Fruit fly (Drosophila melanogaster): ENCODE results near the gene CG5783.

CG5783 gene

dm6 chr2L:18184648-18185243 is 28.9 kb downstream of the CG5783 start, which contains the start of gene Ptp36E (continued):
- TF ChIP-seq CG10366 (GFP tag; IDR thresholded peaks at IDR 0.05) = peak; percentile 48
- TF ChIP-seq wek (GFP tag; optimal IDR thresholded peaks at IDR 0.05) = no peak
- peak; percentile 48; the same call in 1 of the 2 replicates for TF ChIP-seq CG17328 (GFP tag; IDR thresholded peaks at IDR 0.05)
- peak; percentile 74 for TF ChIP-seq B-H1 (GFP tag; IDR thresholded peaks at IDR 0.05)
- TF ChIP-seq bigmax (GFP tag; optimal IDR thresholded peaks at IDR 0.05) = no peak
- TF ChIP-seq wor (GFP tag; IDR thresholded peaks at IDR 0.05) = peak; percentile 53
- peak; percentile 53; the same call in 1 of the 3 replicates for TF ChIP-seq so (GFP tag; IDR thresholded peaks at IDR 0.05)
- TF ChIP-seq Nf-YA (GFP tag; IDR thresholded peaks at IDR 0.05) = peak; percentile 48; the same call in 1 of the 2 replicates
- no peak for TF ChIP-seq CG1603 (tag; optimal IDR thresholded peaks at IDR 0.05)
- TF ChIP-seq CG32532 (GFP tag; IDR thresholded peaks at IDR 0.05) = peak; percentile 86
- TF ChIP-seq CG9817 (tag; optimal IDR thresholded peaks at IDR 0.05) = peak; percentile 65
- TF ChIP-seq Lhr (GFP tag; optimal IDR thresholded peaks at IDR 0.05) = peak; percentile 15
- no peak for TF ChIP-seq CG12744 (GFP tag; optimal IDR thresholded peaks at IDR 0.05)
- TF ChIP-seq CG6654 (GFP tag; optimal IDR thresholded peaks at IDR 0.05) = peak; percentile 66
- peak; percentile 68 for TF ChIP-seq CG18764 (GFP tag; optimal IDR thresholded peaks at IDR 0.05)
- TF ChIP-seq p53 (GFP tag; optimal IDR thresholded peaks at IDR 0.05) = no peak
- TF ChIP-seq sens-2 (GFP tag; IDR thresholded peaks at IDR 0.05) = no peak
- TF ChIP-seq Asciz (GFP tag; optimal IDR thresholded peaks at IDR 0.05) = peak; percentile 75
- no peak for TF ChIP-seq dati (GFP tag; IDR thresholded peaks at IDR 0.05)
- TF ChIP-seq CG15269 (tag; optimal IDR thresholded peaks at IDR 0.05) = peak; percentile 60
- peak; percentile 26 for TF ChIP-seq CG10147 (GFP tag; optimal IDR thresholded peaks at IDR 0.05)
- no peak for TF ChIP-seq ham (GFP tag; IDR thresholded peaks at IDR 0.05)
- TF ChIP-seq grau (tag; optimal IDR thresholded peaks at IDR 0.05) = peak; percentile 90
- TF ChIP-seq pros (GFP tag; optimal IDR thresholded peaks at IDR 0.05) = no peak
- TF ChIP-seq CG6689 (GFP tag; IDR thresholded peaks at IDR 0.05) = peak; percentile 85
- TF ChIP-seq CG30431 (GFP tag; optimal IDR thresholded peaks at IDR 0.05) = no peak
- peak; percentile 72 for TF ChIP-seq trem (tag; optimal IDR thresholded peaks at IDR 0.05)
- TF ChIP-seq CG17912 (GFP tag; optimal IDR thresholded peaks at IDR 0.05) = no peak
- peak; percentile 64 to 71 for TF ChIP-seq Trl (optimal IDR thresholded peaks at IDR 0.05)
- peak; percentile 53 for TF ChIP-seq Trl (GFP tag; optimal IDR thresholded peaks at IDR 0.05)
- peak; percentile 73 for TF ChIP-seq Taf1 (GFP tag; IDR thresholded peaks at IDR 0.05)
- no peak for TF ChIP-seq gfzf (GFP tag; optimal IDR thresholded peaks at IDR 0.05)
- peak; percentile 91 for TF ChIP-seq phol (tag; optimal IDR thresholded peaks at IDR 0.05)
- TF ChIP-seq Xbp1 (GFP tag; optimal IDR thresholded peaks at IDR 0.05) = peak; percentile 58
- no peak for TF ChIP-seq Atf3 (GFP tag; optimal IDR thresholded peaks at IDR 0.05)
- TF ChIP-seq NC2β (GFP tag; optimal IDR thresholded peaks at IDR 0.05) = no peak
- peak; percentile 84 for TF ChIP-seq esg (GFP tag; conservative IDR thresholded peaks at IDR 0.05)
- TF ChIP-seq row (GFP tag; IDR thresholded peaks at IDR 0.05) = peak; percentile 85
- peak; percentile 83 for TF ChIP-seq CG12659 (GFP tag; optimal IDR thresholded peaks at IDR 0.05)
- peak; percentile 89 for TF ChIP-seq lmd (GFP tag; IDR thresholded peaks at IDR 0.05)
- TF ChIP-seq lola (GFP tag; optimal IDR thresholded peaks at IDR 0.05) = no peak
- no peak for TF ChIP-seq CHES-1-like (GFP tag; optimal IDR thresholded peaks at IDR 0.05)
- peak; percentile 90 for TF ChIP-seq BtbVII (GFP tag; optimal IDR thresholded peaks at IDR 0.05)
- peak; percentile 63 for TF ChIP-seq gsb-n (tag; optimal IDR thresholded peaks at IDR 0.05)
- TF ChIP-seq Hr39 (optimal IDR thresholded peaks at IDR 0.05) = no peak
- TF ChIP-seq ato (GFP tag; IDR thresholded peaks at IDR 0.05; ENCODE audit: partially characterized antibody) = no peak
- peak; percentile 31 for TF ChIP-seq CG15696 (tag; optimal IDR thresholded peaks at IDR 0.05)
- peak; percentile 87 for TF ChIP-seq HHEX (GFP tag; optimal IDR thresholded peaks at IDR 0.05)
- TF ChIP-seq ems (GFP tag; optimal IDR thresholded peaks at IDR 0.05) = no peak
- peak; percentile 18 for TF ChIP-seq Side (GFP tag; optimal IDR thresholded peaks at IDR 0.05)
- TF ChIP-seq Doc3 (GFP tag; IDR thresholded peaks at IDR 0.05; ENCODE audit: partially characterized antibody) = no peak

Measured in whole organism, embryonic.